Fruit fly (Drosophila melanogaster) Kc167 (cell line): ENCODE measurements around the gene CG13043.

Experiments used
- Myc ChIP-seq: fragments of >200 bp; optimal IDR thresholded peaks from 2 replicates; lab custom pipeline; 2017; ENCODE audit warnings: missing external identifiers
- Sin3A ChIP-seq: fragments of >200 bp; optimal IDR thresholded peaks from 2 replicates; lab custom pipeline; 2018; ENCODE audit warnings: missing external identifiers
- h ChIP-seq: fragments of >200 bp; optimal IDR thresholded peaks from 3 replicates; lab custom pipeline; 2018; ENCODE audit warnings: missing external identifiers
- insv ChIP-seq: fragments of >200 bp; optimal IDR thresholded peaks from 3 replicates; lab custom pipeline; 2018; ENCODE audit warnings: missing external identifiers
- psq ChIP-seq: fragments of >200 bp; optimal IDR thresholded peaks from 2 replicates; lab custom pipeline; 2017; ENCODE audit warnings: missing external identifiers
- ttk ChIP-seq: sonication (Bioruptor generic); optimal IDR thresholded peaks from 2 replicates; lab custom pipeline; 2017; ENCODE audit warnings: missing external identifiers

Gene CG13043

dm6 chr3L:16309972-16310371 is 4.3 kb upstream of the CG13043 start:
- TF ChIP-seq psq (no peak), Sin3A (no peak), insv (lab: Kevin White, UChicago) (no peak), ttk (lab: Kevin White, UChicago) (no peak), Myc (lab: Kevin White, UChicago) (no peak), h (lab: Kevin White, UChicago) (no peak)

- TF ChIP-seq ttk (lab: Kevin White, UChicago) (no peak), psq (no peak), insv (lab: Kevin White, UChicago) (no peak), Sin3A (no peak), Myc (lab: Kevin White, UChicago) (no peak), h (lab: Kevin White, UChicago) (no peak)
Measured at dm6 chr3L:16308380-16308779, 2.7 kb upstream of the CG13043 start, which contains the start of gene CG13042. Gene CG13042 (minus strand): TSS chr3L:16308480.

- TF ChIP-seq insv (lab: Kevin White, UChicago) (no peak), Sin3A (no peak), Myc (lab: Kevin White, UChicago) (no peak), psq (no peak), ttk (lab: Kevin White, UChicago) (no peak), h (lab: Kevin White, UChicago) (no peak)
Measured at dm6 chr3L:16303982-16304381, 1.7 kb downstream of the CG13043 start, which contains the start of gene CG43249. Gene CG43249 (plus strand): TSS chr3L:16304282.

dm6 chr3L:16303078-16303477 is 2.6 kb downstream of the CG13043 start, which contains the start of gene CG13044:
Gene CG13044 (minus strand): TSS chr3L:16303178.
- TF ChIP-seq ttk (lab: Kevin White, UChicago) (no peak), Myc (lab: Kevin White, UChicago) (no peak)

dm6 chr3L:16301153-16301552 is 4.5 kb downstream of the CG13043 start, which contains the start of gene CG4982:
Gene CG4982 (plus strand): TSS chr3L:16301453.
- no peak for TF ChIP-seq insv (lab: Kevin White, UChicago)
- no peak for TF ChIP-seq Myc (lab: Kevin White, UChicago)
- TF ChIP-seq ttk (lab: Kevin White, UChicago), result no peak
- TF ChIP-seq h (lab: Kevin White, UChicago), result no peak
- TF ChIP-seq psq, result no peak
- TF ChIP-seq Sin3A, result no peak

- TF ChIP-seq Myc (lab: Kevin White, UChicago), result no peak
- TF ChIP-seq insv (lab: Kevin White, UChicago), result no peak
- TF ChIP-seq Sin3A, result no peak
- no peak for TF ChIP-seq psq
- no peak for TF ChIP-seq h (lab: Kevin White, UChicago)
- TF ChIP-seq ttk (lab: Kevin White, UChicago), result no peak
Measured at dm6 chr3L:16295447-16295846, 10.2 kb downstream of the CG13043 start, which contains the start of gene CG4962. Gene CG4962 (minus strand): TSS chr3L:16295547.

dm6 chr3L:16291678-16292077 is 14.0 kb downstream of the CG13043 start:
- TF ChIP-seq h (lab: Kevin White, UChicago) (no peak), Sin3A (no peak), psq (no peak), insv (lab: Kevin White, UChicago) (no peak), Myc (lab: Kevin White, UChicago) (no peak), ttk (lab: Kevin White, UChicago) (no peak)

- TF ChIP-seq Sin3A (no peak), Myc (lab: Kevin White, UChicago) (no peak), h (lab: Kevin White, UChicago) (no peak), insv (lab: Kevin White, UChicago) (no peak), ttk (lab: Kevin White, UChicago) (no peak), psq (no peak)
Measured at dm6 chr3L:16290850-16291249, 14.8 kb downstream of the CG13043 start, which contains the start of gene CG13045. Gene CG13045 (minus strand): TSS chr3L:16290950.

- no peak for TF ChIP-seq Sin3A
- TF ChIP-seq Myc (lab: Kevin White, UChicago), result no peak
- no peak for TF ChIP-seq insv (lab: Kevin White, UChicago)
- TF ChIP-seq h (lab: Kevin White, UChicago), result no peak
- no peak for TF ChIP-seq ttk (lab: Kevin White, UChicago)
- TF ChIP-seq psq, result no peak
Measured at dm6 chr3L:16289067-16289466, 16.6 kb downstream of the CG13043 start.

- TF ChIP-seq Myc (lab: Kevin White, UChicago), result no peak
- no peak for TF ChIP-seq h (lab: Kevin White, UChicago)
- no peak for TF ChIP-seq insv (lab: Kevin White, UChicago)
- TF ChIP-seq ttk (lab: Kevin White, UChicago), result no peak
- TF ChIP-seq psq, result no peak
- TF ChIP-seq Sin3A, result no peak
Measured at dm6 chr3L:16288322-16288721, 17.3 kb downstream of the CG13043 start, which contains the start of gene CG13046. Gene CG13046 (minus strand): TSS chr3L:16288422.

- no peak for TF ChIP-seq psq
- TF ChIP-seq Sin3A, result no peak
- no peak for TF ChIP-seq insv (lab: Kevin White, UChicago)
- TF ChIP-seq ttk (lab: Kevin White, UChicago), result no peak
- no peak for TF ChIP-seq h (lab: Kevin White, UChicago)
- TF ChIP-seq Myc (lab: Kevin White, UChicago), result no peak
Measured at dm6 chr3L:16286258-16286657, 19.4 kb downstream of the CG13043 start.

- no peak for TF ChIP-seq Myc (lab: Kevin White, UChicago)
- no peak for TF ChIP-seq ttk (lab: Kevin White, UChicago)
- no peak for TF ChIP-seq insv (lab: Kevin White, UChicago)
- no peak for TF ChIP-seq Sin3A
- no peak for TF ChIP-seq psq
- TF ChIP-seq h (lab: Kevin White, UChicago), result no peak
Measured at dm6 chr3L:16285346-16285911, 20.2 kb downstream of the CG13043 start, which contains the start of gene CG13047. Gene CG13047 (minus strand): TSS chr3L:16285396.
